Worm (Caenorhabditis elegans) whole organism, L4 larva: Measurements from ENCODE around the gene tag-180.
A peak's percentile ranks its signal among the peaks of the same experiment; 100 is the strongest.

Experiments
- D1046.2 ChIP-seq: fragments of 200-800 bp; sonication (Bioruptor generic); IDR thresholded peaks from 2 replicates; pipeline ENCODE4 v1.3.6; 2022; ENCODE audit warnings: missing genetic modification characterization, missing compliant biosample characterization
- F10B5.3 ChIP-seq: sonication (generic microtip); optimal IDR thresholded peaks from 2 replicates; lab custom pipeline; 2016; ENCODE audit warnings: mild to moderate bottlenecking, missing genetic modification characterization, missing compliant biosample characterization
- F37D6.2 ChIP-seq: sonication (generic microtip); optimal IDR thresholded peaks from 2 replicates; lab custom pipeline; 2016; ENCODE audit warnings: mild to moderate bottlenecking, missing genetic modification characterization, missing compliant biosample characterization
- T20F7.1 ChIP-seq: fragments of 200-800 bp; sonication (Bioruptor generic); optimal IDR thresholded peaks from 2 replicates; lab custom pipeline; 2018; ENCODE audit warnings: mild to moderate bottlenecking, missing genetic modification characterization, missing compliant biosample characterization
- Y75B8A.6 ChIP-seq: fragments of 200-800 bp; sonication (Bioruptor generic); IDR thresholded peaks from 2 replicates; pipeline ENCODE4 v1.3.6; 2022; ENCODE audit warnings: missing genetic modification reagents, missing genetic modification characterization, missing compliant biosample characterization
- ama-1 ChIP-seq: fragments of 150-350 bp; optimal IDR thresholded peaks from 2 replicates; lab custom pipeline; 2014; ENCODE audit warnings: inconsistent platforms, mixed read lengths
- attf-4 ChIP-seq: sonication (generic microtip); optimal IDR thresholded peaks from 3 replicates; lab custom pipeline; 2017; ENCODE audit warnings: missing biosample characterization, missing genetic modification characterization
- ceh-20 ChIP-seq: fragments of 200-800 bp; sonication (Bioruptor generic); IDR thresholded peaks from 2 replicates; pipeline ENCODE4 v1.3.6; 2022; ENCODE audit warnings: missing genetic modification reagents, missing genetic modification characterization, missing compliant biosample characterization
- ceh-28 ChIP-seq: fragments of 150-350 bp; optimal IDR thresholded peaks from 2 replicates; lab custom pipeline; 2014; ENCODE audit warnings: missing biosample characterization, missing genetic modification reagents, missing genetic modification characterization
- ceh-32 ChIP-seq: sonication (generic microtip); optimal IDR thresholded peaks from 2 replicates; lab custom pipeline; 2016; ENCODE audit warnings: mild to moderate bottlenecking, missing genetic modification characterization, missing compliant biosample characterization; ENCODE audit not compliant: poor library complexity
- ceh-62 ChIP-seq: sonication (generic microtip); optimal IDR thresholded peaks from 2 replicates; lab custom pipeline; 2017; ENCODE audit warnings: missing biosample characterization, missing genetic modification characterization
- ces-1 ChIP-seq: fragments of 150-350 bp; sonication (generic microtip); optimal IDR thresholded peaks from 4 replicates; lab custom pipeline; 2014; ENCODE audit warnings: missing biosample characterization, missing genetic modification reagents, missing genetic modification characterization
- daf-12 ChIP-seq: fragments of 150-350 bp; optimal IDR thresholded peaks from 2 replicates; lab custom pipeline; 2014; ENCODE audit warnings: missing biosample characterization, missing genetic modification reagents, missing genetic modification characterization
- dmd-6 ChIP-seq: fragments of 200-800 bp; sonication (Bioruptor generic); IDR thresholded peaks from 2 replicates; pipeline ENCODE4 v1.3.6; 2022; ENCODE audit warnings: missing genetic modification reagents, missing genetic modification characterization, missing compliant biosample characterization
- dmd-8 ChIP-seq: fragments of 200-800 bp; sonication (Bioruptor generic); IDR thresholded peaks from 2 replicates; pipeline ENCODE4 v1.3.6; 2022; ENCODE audit warnings: missing genetic modification characterization, missing compliant biosample characterization
- duxl-1 ChIP-seq: sonication (generic microtip); optimal IDR thresholded peaks from 2 replicates; lab custom pipeline; 2016; ENCODE audit warnings: mild to moderate bottlenecking, missing genetic modification characterization, moderate library complexity, missing compliant biosample characterization; ENCODE audit not compliant: poor library complexity
- dve-1 ChIP-seq: sonication (generic microtip); optimal IDR thresholded peaks from 2 replicates; lab custom pipeline; 2017; ENCODE audit warnings: antibody characterized with exemption, mild to moderate bottlenecking, missing genetic modification characterization, missing compliant biosample characterization; ENCODE audit not compliant: insufficient read depth
- fkh-10 ChIP-seq: fragments of 150-350 bp; optimal IDR thresholded peaks from 2 replicates; lab custom pipeline; 2014; ENCODE audit warnings: missing biosample characterization, missing genetic modification reagents, missing genetic modification characterization
- fos-1 ChIP-seq: fragments of 150-350 bp; optimal IDR thresholded peaks from 2 replicates; lab custom pipeline; 2014; ENCODE audit warnings: missing biosample characterization, missing genetic modification characterization
- hlh-11 ChIP-seq: fragments of 200-800 bp; sonication (Bioruptor generic); optimal IDR thresholded peaks from 2 replicates; lab custom pipeline; 2018; ENCODE audit warnings: mild to moderate bottlenecking, missing genetic modification characterization, missing compliant biosample characterization
- lim-7 ChIP-seq: fragments of 200-800 bp; sonication (Bioruptor generic); IDR thresholded peaks from 2 replicates; pipeline ENCODE4 v1.3.6; 2022; ENCODE audit warnings: missing genetic modification characterization, missing compliant biosample characterization
- lin-1 ChIP-seq: fragments of 200-800 bp; sonication (Bioruptor generic); IDR thresholded peaks from 2 replicates; pipeline ENCODE4 v1.3.6; 2022; ENCODE audit warnings: missing genetic modification reagents, missing genetic modification characterization, missing compliant biosample characterization
- lin-15B ChIP-seq: fragments of 150-350 bp; sonication (generic microtip); optimal IDR thresholded peaks from 3 replicates; lab custom pipeline; 2014; ENCODE audit warnings: missing biosample characterization, missing genetic modification characterization
- lin-39 ChIP-seq: fragments of 150-350 bp; optimal IDR thresholded peaks from 2 replicates; lab custom pipeline; 2014; ENCODE audit warnings: missing biosample characterization, missing genetic modification reagents, missing genetic modification characterization
- madf-5 ChIP-seq, 2 experiments: fragments of 200-800 bp; sonication (Bioruptor generic); IDR thresholded peaks; 2 replicates each; pipeline ENCODE4 v1.3.6; 2022; ENCODE audit warnings: missing compliant biosample characterization in 2 of 2, missing genetic modification characterization in 2 of 2
- mdt-29 ChIP-seq: fragments of 200-800 bp; sonication (Bioruptor generic); IDR thresholded peaks from 2 replicates; pipeline ENCODE4 v1.3.6; 2022; ENCODE audit warnings: missing genetic modification reagents, missing genetic modification characterization, missing compliant biosample characterization
- mep-1 ChIP-seq: fragments of 150-350 bp; sonication (generic microtip); optimal IDR thresholded peaks from 3 replicates; lab custom pipeline; 2014; ENCODE audit warnings: missing biosample characterization, missing genetic modification characterization
- mes-2 ChIP-seq: sonication (generic microtip); optimal IDR thresholded peaks from 2 replicates; lab custom pipeline; 2016; ENCODE audit warnings: missing genotype, mild to moderate bottlenecking, missing genetic modification characterization, missing compliant biosample characterization; ENCODE audit not compliant: poor library complexity, severe bottlenecking
- mxl-2 ChIP-seq: fragments of 200-800 bp; sonication (Bioruptor generic); conservative IDR thresholded peaks from 2 replicates; pipeline ENCODE4 v1.3.6; 2022; ENCODE audit warnings: missing genetic modification reagents, missing genetic modification characterization, missing compliant biosample characterization
- nhr-102 ChIP-seq: sonication (generic microtip); optimal IDR thresholded peaks from 2 replicates; lab custom pipeline; 2016; ENCODE audit warnings: mild to moderate bottlenecking, missing genetic modification characterization, moderate library complexity, missing compliant biosample characterization
- nhr-237 ChIP-seq: sonication (generic microtip); optimal IDR thresholded peaks from 2 replicates; lab custom pipeline; 2017; ENCODE audit warnings: missing biosample characterization, missing genetic modification characterization
- nhr-25 ChIP-seq: sonication (generic microtip); optimal IDR thresholded peaks from 2 replicates; lab custom pipeline; 2017; ENCODE audit warnings: missing genetic modification characterization, mild to moderate bottlenecking, missing compliant biosample characterization, antibody characterized with exemption, moderate library complexity, borderline replicate concordance; ENCODE audit not compliant: insufficient read depth
- nhr-28 ChIP-seq: fragments of 150-350 bp; optimal IDR thresholded peaks from 2 replicates; lab custom pipeline; 2014; ENCODE audit warnings: missing biosample characterization, missing genetic modification characterization
- nhr-41 ChIP-seq: fragments of 200-800 bp; sonication (Bioruptor generic); IDR thresholded peaks from 2 replicates; pipeline ENCODE4 v1.3.6; 2022; ENCODE audit warnings: missing genetic modification reagents, missing genetic modification characterization, missing compliant biosample characterization
- nhr-48 ChIP-seq: sonication (generic microtip); optimal IDR thresholded peaks from 2 replicates; lab custom pipeline; 2016; ENCODE audit warnings: mild to moderate bottlenecking, missing genetic modification characterization, missing compliant biosample characterization
- nhr-6 ChIP-seq: fragments of 150-350 bp; optimal IDR thresholded peaks from 2 replicates; lab custom pipeline; 2014; ENCODE audit warnings: missing biosample characterization, missing genetic modification characterization
- nhr-77 ChIP-seq: fragments of 150-350 bp; optimal IDR thresholded peaks from 2 replicates; lab custom pipeline; 2014; ENCODE audit warnings: missing biosample characterization, missing genetic modification characterization
- php-3 ChIP-seq: fragments of 200-800 bp; sonication (Bioruptor generic); IDR thresholded peaks from 2 replicates; pipeline ENCODE4 v1.3.6; 2022; ENCODE audit warnings: missing genetic modification reagents, missing genetic modification characterization, missing compliant biosample characterization
- pqm-1 ChIP-seq: sonication (generic microtip); optimal IDR thresholded peaks from 2 replicates; lab custom pipeline; 2017; ENCODE audit warnings: missing biosample characterization, missing genetic modification characterization
- sdz-12 ChIP-seq: fragments of 200-800 bp; sonication (Bioruptor generic); optimal IDR thresholded peaks from 2 replicates; lab custom pipeline; 2018; ENCODE audit warnings: mild to moderate bottlenecking, missing genetic modification characterization, missing compliant biosample characterization
- skn-1 ChIP-seq: fragments of 150-350 bp; optimal IDR thresholded peaks from 2 replicates; lab custom pipeline; 2014; ENCODE audit warnings: missing biosample characterization, missing genetic modification characterization
- snpc-1.2 ChIP-seq: fragments of 200-800 bp; sonication (Bioruptor generic); IDR thresholded peaks from 2 replicates; pipeline ENCODE4 v1.3.6; 2022; ENCODE audit warnings: missing genetic modification reagents, missing genetic modification characterization, missing compliant biosample characterization
- spr-3 ChIP-seq: fragments of 200-800 bp; sonication (Bioruptor generic); optimal IDR thresholded peaks from 2 replicates; lab custom pipeline; 2018; ENCODE audit warnings: mild to moderate bottlenecking, missing genetic modification characterization, missing compliant biosample characterization
- tag-97 ChIP-seq: fragments of 200-800 bp; sonication (Bioruptor generic); IDR thresholded peaks from 2 replicates; pipeline ENCODE4 v1.3.6; 2022; ENCODE audit warnings: missing genetic modification characterization, missing compliant biosample characterization
- tra-1 ChIP-seq: fragments of 200-800 bp; sonication (Bioruptor generic); IDR thresholded peaks from 2 replicates; pipeline ENCODE4 v1.3.6; 2022; ENCODE audit warnings: missing genetic modification reagents, missing genetic modification characterization, missing compliant biosample characterization
- unc-130 ChIP-seq: sonication (generic microtip); optimal IDR thresholded peaks from 2 replicates; lab custom pipeline; 2016; ENCODE audit warnings: missing genetic modification reagents, missing genetic modification characterization, missing compliant biosample characterization
- unc-39 ChIP-seq: sonication (generic microtip); optimal IDR thresholded peaks from 2 replicates; lab custom pipeline; 2017; ENCODE audit warnings: missing biosample characterization, missing genetic modification characterization
- vab-7 ChIP-seq: fragments of 200-800 bp; sonication (Bioruptor generic); IDR thresholded peaks from 2 replicates; pipeline ENCODE4 v1.3.6; 2022; ENCODE audit warnings: missing genetic modification reagents, missing genetic modification characterization, missing compliant biosample characterization
- zag-1 ChIP-seq: fragments of 150-350 bp; optimal IDR thresholded peaks from 2 replicates; lab custom pipeline; 2014; ENCODE audit warnings: missing biosample characterization, missing genetic modification characterization
- zfp-2 ChIP-seq: sonication (generic microtip); optimal IDR thresholded peaks from 2 replicates; lab custom pipeline; 2016; ENCODE audit warnings: mild to moderate bottlenecking, missing genetic modification characterization, missing compliant biosample characterization
- zfp-3 ChIP-seq: fragments of 200-800 bp; sonication (Bioruptor generic); conservative IDR thresholded peaks from 2 replicates; pipeline ENCODE4 v1.3.6; 2022; ENCODE audit warnings: missing genetic modification reagents, missing genetic modification characterization, missing compliant biosample characterization

tag-180 gene

ce11 chrII:11347878-11348556, 18.8 kb upstream of the tag-180 start, which contains the start of the genes B0491.6 and pigm-1 (continued):
- TF ChIP-seq mdt-29 (GFP tag; lab: Robert Waterston, UW) (no peak), tag-97 (GFP tag; lab: Robert Waterston, UW) (no peak), fkh-10 (peak; percentile 76), dmd-6 (peak; percentile 47), pqm-1 (tag; lab: Kevin White, UChicago) (no peak), lin-15B (tag; lab: Kevin White, UChicago) (no peak), ceh-20 (no peak), madf-5 (GFP tag; IDR thresholded peaks at IDR 0.05; lab: Robert Waterston, UW) (no peak), nhr-102 (tag; lab: Kevin White, UChicago) (no peak), mep-1 (tag; lab: Kevin White, UChicago) (peak; percentile 71), unc-39 (tag; lab: Kevin White, UChicago) (no peak), lin-1 (GFP tag; lab: Robert Waterston, UW) (no peak), nhr-6 (tag; lab: Kevin White, UChicago) (no peak), T20F7.1 (GFP tag; lab: Kevin White, UChicago) (peak; percentile 71), mes-2 (tag; lab: Kevin White, UChicago) (peak; percentile 78), F10B5.3 (tag; lab: Kevin White, UChicago) (no peak), lin-39 (tag; lab: Kevin White, UChicago) (no peak), F37D6.2 (tag; lab: Kevin White, UChicago) (peak; percentile 45), zag-1 (tag; lab: Kevin White, UChicago) (no peak), attf-4 (no peak), Y75B8A.6 (GFP tag; lab: Robert Waterston, UW) (no peak), dmd-8 (GFP tag; lab: Robert Waterston, UW) (no peak), nhr-28 (tag; lab: Kevin White, UChicago) (peak; percentile 15), spr-3 (GFP tag; lab: Kevin White, UChicago) (no peak), ceh-28 (tag; lab: Kevin White, UChicago) (no peak), skn-1 (no peak), tra-1 (GFP tag; lab: Robert Waterston, UW) (no peak), ama-1 (lab: Kevin White, UChicago) (no peak), nhr-77 (tag; lab: Kevin White, UChicago) (no peak), sdz-12 (no peak), nhr-41 (GFP tag; lab: Robert Waterston, UW) (no peak), nhr-25 (tag; lab: Kevin White, UChicago) (no peak), nhr-48 (peak; percentile 16), ces-1 (GFP tag; lab: Kevin White, UChicago) (peak; percentile 63), dve-1 (tag; lab: Kevin White, UChicago) (peak; percentile 76), unc-130 (no peak), snpc-1.2 (no peak), D1046.2 (GFP tag; lab: Robert Waterston, UW) (no peak), vab-7 (GFP tag; lab: Robert Waterston, UW) (no peak), nhr-237 (tag; lab: Kevin White, UChicago) (no peak), hlh-11 (peak; percentile 70), fos-1 (tag; lab: Kevin White, UChicago) (no peak), php-3 (GFP tag; lab: Robert Waterston, UW) (no peak), duxl-1 (no peak), zfp-3 (GFP tag; lab: Robert Waterston, UW) (no peak), lim-7 (GFP tag; lab: Robert Waterston, UW) (no peak), mxl-2 (GFP tag; lab: Robert Waterston, UW) (no peak), zfp-2 (tag; lab: Kevin White, UChicago) (no peak), daf-12 (tag; lab: Kevin White, UChicago) (no peak), ceh-32 (tag; lab: Kevin White, UChicago) (no peak), ceh-62 (tag; lab: Kevin White, UChicago) (no peak)
